Worm (Caenorhabditis elegans) whole organism, early embryonic: ENCODE data around the gene henn-1.

Experiments
- B0310.2 ChIP-seq: sonication (generic microtip); optimal IDR thresholded peaks from 2 replicates; lab custom pipeline; 2016; ENCODE audit warnings: mild to moderate bottlenecking, missing genetic modification characterization, missing compliant biosample characterization
- F13C5.2 ChIP-seq: sonication (generic microtip); optimal IDR thresholded peaks from 2 replicates; lab custom pipeline; 2017; ENCODE audit warnings: mild to moderate bottlenecking, missing genetic modification characterization, inconsistent platforms, missing compliant biosample characterization
- aly-1 ChIP-seq: sonication (generic microtip); optimal IDR thresholded peaks from 2 replicates; lab custom pipeline; 2016; ENCODE audit warnings: missing genetic modification characterization, missing compliant biosample characterization
- ama-1 ChIP-seq: fragments of 150-350 bp; optimal IDR thresholded peaks from 2 replicates; lab custom pipeline; 2014
- ceh-36 ChIP-seq: sonication (generic microtip); optimal IDR thresholded peaks from 2 replicates; lab custom pipeline; 2016; ENCODE audit warnings: missing genetic modification characterization, inconsistent platforms, missing compliant biosample characterization
- ets-7 ChIP-seq: sonication (generic microtip); optimal IDR thresholded peaks from 2 replicates; lab custom pipeline; 2016; ENCODE audit warnings: missing genotype, missing genetic modification characterization, missing compliant biosample characterization
- flt-1 ChIP-seq: fragments of 200-800 bp; sonication (Bioruptor generic); IDR thresholded peaks from 2 replicates; pipeline ENCODE4 v1.3.6; 2022; ENCODE audit warnings: missing genetic modification characterization, missing compliant biosample characterization
- hmbx-1 ChIP-seq: sonication (generic microtip); optimal IDR thresholded peaks from 2 replicates; lab custom pipeline; 2016; ENCODE audit warnings: mild to moderate bottlenecking, missing genetic modification characterization, missing compliant biosample characterization
- hmg-4 ChIP-seq: fragments of 200-800 bp; sonication (Bioruptor generic); optimal IDR thresholded peaks from 2 replicates; lab custom pipeline; 2018; ENCODE audit warnings: mild to moderate bottlenecking, missing genetic modification characterization, missing compliant biosample characterization
- hnd-1 ChIP-seq: sonication (generic microtip); optimal IDR thresholded peaks from 2 replicates; lab custom pipeline; 2016; ENCODE audit warnings: missing genetic modification characterization, missing compliant biosample characterization
- pes-1 ChIP-seq: fragments of 200-800 bp; sonication (Bioruptor generic); IDR thresholded peaks from 2 replicates; pipeline ENCODE4 v1.3.6; 2022; ENCODE audit warnings: missing genetic modification reagents, missing genetic modification characterization, missing compliant biosample characterization
- sea-1 ChIP-seq: fragments of 200-800 bp; sonication (Bioruptor generic); conservative IDR thresholded peaks from 2 replicates; pipeline ENCODE4 v1.3.6; 2022; ENCODE audit warnings: missing genetic modification characterization, missing compliant biosample characterization

- no peak for TF ChIP-seq ama-1
- no peak for TF ChIP-seq F13C5.2 (tag; lab: Kevin White, UChicago)
- TF ChIP-seq hmbx-1 (tag; lab: Kevin White, UChicago) = no peak
- no peak for TF ChIP-seq hmg-4 (GFP tag; lab: Kevin White, UChicago)
- TF ChIP-seq flt-1 = no peak
- no peak for TF ChIP-seq sea-1
- no peak for TF ChIP-seq pes-1
- no peak for TF ChIP-seq ets-7 (tag; lab: Kevin White, UChicago)
- TF ChIP-seq hnd-1 (tag; lab: Kevin White, UChicago) = no peak
- TF ChIP-seq aly-1 (tag; lab: Kevin White, UChicago) = no peak
- no peak for TF ChIP-seq B0310.2 (tag; lab: Kevin White, UChicago)
- TF ChIP-seq ceh-36 = no peak
These were observed 16.9 kb downstream of the henn-1 start, which contains the start of the genes C02F5.10 and C02F5.2 for ce11 chrIII:8249381-8249780.
